Fruit fly (Drosophila melanogaster) whole organism, embryonic: ENCODE data around the gene arm.
A peak's percentile ranks its signal among the peaks of the same experiment; 100 is the strongest.

Source experiments
- B-H1 ChIP-seq: fragments of 200-800 bp; sonication (Bioruptor generic); IDR thresholded peaks from 3 replicates; pipeline ENCODE4 v1.3.6; 2022; ENCODE audit warnings: missing biosample characterization, missing genetic modification characterization
- Blimp-1 ChIP-seq: fragments of 200-800 bp; sonication (Bioruptor generic); optimal IDR thresholded peaks from 3 replicates; lab custom pipeline; 2018; ENCODE audit warnings: missing biosample characterization, missing genetic modification characterization, mild to moderate bottlenecking, moderate library complexity, missing genetic modification reagents
- CG10321 ChIP-seq: fragments of 200-800 bp; sonication (Bioruptor generic); IDR thresholded peaks from 2 replicates; pipeline ENCODE4 v1.3.6; 2022; ENCODE audit warnings: missing biosample characterization, missing genetic modification characterization
- CG10543 ChIP-seq: fragments of 200-800 bp; sonication (Bioruptor generic); optimal IDR thresholded peaks from 3 replicates; lab custom pipeline; 2017; ENCODE audit warnings: missing biosample characterization, mild to moderate bottlenecking, missing genetic modification characterization, moderate library complexity
- CG16813 ChIP-seq: fragments of 200-800 bp; sonication (Bioruptor generic); IDR thresholded peaks from 3 replicates; pipeline ENCODE4 v1.3.6; 2022; ENCODE audit warnings: missing biosample characterization, missing genetic modification characterization; ENCODE audit not compliant: partially characterized antibody
- CG30020 ChIP-seq: fragments of 200-800 bp; optimal IDR thresholded peaks from 2 replicates; lab custom pipeline; 2019; ENCODE audit warnings: missing biosample characterization, mild to moderate bottlenecking, missing genetic modification characterization, moderate library complexity
- CG34224 ChIP-seq: fragments of 200-800 bp; sonication (Bioruptor generic); IDR thresholded peaks from 3 replicates; pipeline ENCODE4 v1.3.6; 2022; ENCODE audit warnings: missing biosample characterization, missing genetic modification characterization; ENCODE audit not compliant: partially characterized antibody
- CG34376 ChIP-seq: fragments of 200-800 bp; sonication (Bioruptor generic); optimal IDR thresholded peaks from 2 replicates; lab custom pipeline; 2018; ENCODE audit warnings: missing biosample characterization, mild to moderate bottlenecking, missing genetic modification characterization
- CG43689 ChIP-seq: fragments of 200-800 bp; sonication (Bioruptor generic); IDR thresholded peaks from 2 replicates; pipeline ENCODE4 v1.3.6; 2022; ENCODE audit warnings: missing biosample characterization, missing genetic modification characterization
- CG5245 ChIP-seq: fragments of 200-800 bp; sonication (Bioruptor generic); optimal IDR thresholded peaks from 3 replicates; lab custom pipeline; 2016; ENCODE audit warnings: missing biosample characterization, missing genetic modification characterization
- CG6272 ChIP-seq: fragments of 200-800 bp; sonication (Bioruptor generic); IDR thresholded peaks from 2 replicates; pipeline ENCODE4 v1.3.6; 2022; ENCODE audit warnings: missing biosample characterization, missing genetic modification characterization
- CG7786 ChIP-seq: fragments of 200-800 bp; sonication (Bioruptor generic); optimal IDR thresholded peaks from 2 replicates; lab custom pipeline; 2016; ENCODE audit warnings: missing biosample characterization, missing genetic modification characterization
- CG7928 ChIP-seq: fragments of 200-800 bp; sonication (Bioruptor generic); optimal IDR thresholded peaks from 2 replicates; lab custom pipeline; 2017; ENCODE audit warnings: missing biosample characterization, mild to moderate bottlenecking, missing genetic modification characterization
- CG8765 ChIP-seq: fragments of 200-800 bp; sonication (Bioruptor generic); IDR thresholded peaks from 2 replicates; pipeline ENCODE4 v1.3.6; 2022; ENCODE audit warnings: missing biosample characterization, missing genetic modification characterization
- CG9437 ChIP-seq: fragments of 200-800 bp; sonication (Bioruptor generic); optimal IDR thresholded peaks from 2 replicates; lab custom pipeline; 2018; ENCODE audit warnings: missing biosample characterization, mild to moderate bottlenecking, missing genetic modification characterization
- Dad ChIP-seq: fragments of 200-800 bp; sonication (Bioruptor generic); optimal IDR thresholded peaks from 3 replicates; lab custom pipeline; 2016; ENCODE audit warnings: missing biosample characterization, missing genetic modification characterization
- Dip3 ChIP-seq: fragments of 200-800 bp; sonication (Bioruptor generic); optimal IDR thresholded peaks from 3 replicates; lab custom pipeline; 2016; ENCODE audit warnings: missing biosample characterization, missing genetic modification characterization
- Drgx ChIP-seq: fragments of 200-800 bp; sonication (Bioruptor generic); IDR thresholded peaks from 2 replicates; pipeline ENCODE4 v1.3.6; 2022; ENCODE audit warnings: missing biosample characterization, missing genetic modification characterization
- E2f1 ChIP-seq: fragments of 200-800 bp; sonication (Bioruptor generic); IDR thresholded peaks from 2 replicates; pipeline ENCODE4 v1.3.6; 2022; ENCODE audit warnings: missing biosample characterization, missing genetic modification characterization
- Fer1 ChIP-seq: fragments of 200-800 bp; sonication (Bioruptor generic); optimal IDR thresholded peaks from 2 replicates; lab custom pipeline; 2017; ENCODE audit warnings: missing biosample characterization, mild to moderate bottlenecking, missing genetic modification characterization
- Fer2 ChIP-seq: fragments of 200-800 bp; sonication (Bioruptor generic); optimal IDR thresholded peaks from 2 replicates; lab custom pipeline; 2018; ENCODE audit warnings: missing biosample characterization, mild to moderate bottlenecking, missing genetic modification characterization, moderate library complexity
- Hr78 ChIP-seq, 2 experiments: fragments of 200-800 bp in 1 of 2; fragments of >200 bp in 1 of 2; sonication (Bioruptor generic) in 1 of 2; optimal IDR thresholded peaks; 2 replicates each; lab custom pipeline; 2017 to 2019; ENCODE audit warnings: missing biosample characterization in 2 of 2, missing genetic modification characterization in 2 of 2, mild to moderate bottlenecking in 1 of 2, moderate library complexity in 1 of 2
- Meics ChIP-seq: fragments of 200-800 bp; sonication (Bioruptor generic); optimal IDR thresholded peaks from 2 replicates; lab custom pipeline; 2017; ENCODE audit warnings: missing biosample characterization, mild to moderate bottlenecking, missing genetic modification characterization
- NFAT ChIP-seq: fragments of 200-800 bp; sonication (Bioruptor generic); IDR thresholded peaks from 2 replicates; pipeline ENCODE4 v1.3.6; 2022; ENCODE audit warnings: missing biosample characterization, missing genetic modification characterization
- Sin3A ChIP-seq: fragments of >200 bp; optimal IDR thresholded peaks from 2 replicates; lab custom pipeline; 2018
- Six4 ChIP-seq: fragments of 200-800 bp; sonication (Bioruptor generic); optimal IDR thresholded peaks from 2 replicates; lab custom pipeline; 2016; ENCODE audit warnings: missing biosample characterization, missing genetic modification characterization
- Stat92E ChIP-seq, 3 experiments: fragments of >200 bp in 2 of 3; fragments of 200-800 bp in 1 of 3; sonication (Bioruptor generic) in 1 of 3; optimal IDR thresholded peaks; 2 replicates each; lab custom pipeline; 2017 to 2019; ENCODE audit warnings: missing biosample characterization in 3 of 3, missing genetic modification characterization in 3 of 3, mild to moderate bottlenecking in 1 of 3, moderate library complexity in 1 of 3
- Vsx1 ChIP-seq: fragments of 200-800 bp; sonication (Bioruptor generic); optimal IDR thresholded peaks from 2 replicates; lab custom pipeline; 2017; ENCODE audit warnings: missing biosample characterization, mild to moderate bottlenecking, missing genetic modification characterization, missing genetic modification reagents
- abd-A ChIP-seq: fragments of 200-800 bp; sonication (Bioruptor generic); optimal IDR thresholded peaks from 3 replicates; lab custom pipeline; 2019; ENCODE audit warnings: missing biosample characterization, mild to moderate bottlenecking, missing genetic modification characterization, moderate library complexity
- cg ChIP-seq: fragments of 200-800 bp; sonication (Bioruptor generic); optimal IDR thresholded peaks from 3 replicates; lab custom pipeline; 2019; ENCODE audit warnings: missing biosample characterization, mild to moderate bottlenecking, missing genetic modification characterization, moderate library complexity
- chm ChIP-seq: fragments of 200-800 bp; sonication (Bioruptor generic); IDR thresholded peaks from 2 replicates; pipeline ENCODE4 v1.3.6; 2022; ENCODE audit warnings: missing biosample characterization, missing genetic modification characterization
- emc ChIP-seq: fragments of 200-800 bp; sonication (Bioruptor generic); optimal IDR thresholded peaks from 2 replicates; lab custom pipeline; 2016; ENCODE audit warnings: missing biosample characterization, missing genetic modification characterization
- eve ChIP-seq, 2 experiments: fragments of >200 bp; optimal IDR thresholded peaks; 2 replicates each; lab custom pipeline; 2017; ENCODE audit warnings: missing biosample characterization in 2 of 2, missing genetic modification characterization in 2 of 2
- gcm ChIP-seq: fragments of 200-800 bp; sonication (Bioruptor generic); optimal IDR thresholded peaks from 2 replicates; lab custom pipeline; 2019; ENCODE audit warnings: missing biosample characterization, mild to moderate bottlenecking, missing genetic modification characterization, moderate library complexity
- jigr1 ChIP-seq: fragments of 200-800 bp; sonication (Bioruptor generic); IDR thresholded peaks from 3 replicates; pipeline ENCODE4 v1.3.6; 2022; ENCODE audit warnings: missing biosample characterization, missing genetic modification characterization
- kni ChIP-seq: fragments of 200-800 bp; sonication (Bioruptor generic); optimal IDR thresholded peaks from 3 replicates; lab custom pipeline; 2017; ENCODE audit warnings: mild to moderate bottlenecking, missing biosample characterization, missing genetic modification reagents, missing genetic modification characterization
- knrl ChIP-seq: fragments of 200-800 bp; sonication (Bioruptor generic); IDR thresholded peaks from 3 replicates; pipeline ENCODE4 v1.3.6; 2022; ENCODE audit warnings: missing biosample characterization, missing genetic modification characterization; ENCODE audit not compliant: partially characterized antibody
- luna ChIP-seq: fragments of 200-800 bp; sonication (Bioruptor generic); optimal IDR thresholded peaks from 2 replicates; lab custom pipeline; 2016; ENCODE audit warnings: missing biosample characterization, missing genetic modification characterization
- mirr ChIP-seq: fragments of 200-800 bp; sonication (Bioruptor generic); optimal IDR thresholded peaks from 3 replicates; lab custom pipeline; 2018; ENCODE audit warnings: missing biosample characterization, mild to moderate bottlenecking, missing genetic modification characterization
- nmo ChIP-seq: fragments of 200-800 bp; sonication (Bioruptor generic); optimal IDR thresholded peaks from 2 replicates; lab custom pipeline; 2018; ENCODE audit warnings: missing biosample characterization, mild to moderate bottlenecking, missing genetic modification characterization, moderate library complexity
- org-1 ChIP-seq: fragments of 200-800 bp; sonication (Bioruptor generic); optimal IDR thresholded peaks from 2 replicates; lab custom pipeline; 2017; ENCODE audit warnings: missing biosample characterization, missing genetic modification characterization
- pan ChIP-seq, 4 experiments: fragments of >200 bp in 3 of 4; fragments of 200-800 bp in 1 of 4; sonication (Bioruptor generic) in 1 of 4; optimal IDR thresholded peaks in 3 of 4; IDR thresholded peaks in 1 of 4; 2 replicates each; pipeline versions ENCODE4 v1.3.6 to Lab custom; 2017 to 2022; ENCODE audit warnings: missing biosample characterization in 2 of 4, missing genetic modification characterization in 2 of 4, mixed read lengths in 1 of 4
- pum ChIP-seq: fragments of 200-800 bp; sonication (Bioruptor generic); optimal IDR thresholded peaks from 2 replicates; lab custom pipeline; 2016; ENCODE audit warnings: missing biosample characterization, missing genetic modification characterization
- salm ChIP-seq: fragments of 200-800 bp; sonication (Bioruptor generic); optimal IDR thresholded peaks from 2 replicates; lab custom pipeline; 2018; ENCODE audit warnings: missing biosample characterization, mild to moderate bottlenecking, missing genetic modification characterization
- sens ChIP-seq: fragments of 200-800 bp; sonication (Bioruptor generic); peaks from one replicate; lab custom pipeline; 2016; ENCODE audit warnings: missing biosample characterization, missing genetic modification characterization
- shn ChIP-seq: fragments of 200-800 bp; sonication (Bioruptor generic); optimal IDR thresholded peaks from 3 replicates; lab custom pipeline; 2016; ENCODE audit warnings: missing biosample characterization, missing genetic modification characterization
- sr ChIP-seq: fragments of 200-800 bp; sonication (Bioruptor generic); IDR thresholded peaks from 3 replicates; pipeline ENCODE4 v1.3.6; 2022; ENCODE audit warnings: missing biosample characterization, missing genetic modification characterization
- tgo ChIP-seq: fragments of 200-800 bp; sonication (Bioruptor generic); IDR thresholded peaks from 3 replicates; pipeline ENCODE4 v1.3.6; 2022; ENCODE audit warnings: missing biosample characterization, missing genetic modification characterization
- tup ChIP-seq: fragments of 200-800 bp; sonication (Bioruptor generic); optimal IDR thresholded peaks from 2 replicates; lab custom pipeline; 2016; ENCODE audit warnings: missing biosample characterization, mild to moderate bottlenecking, missing genetic modification characterization, moderate library complexity

arm gene

dm6 chrX:1877107-1877736 is 23.2 kb downstream of the arm start, which contains the start of the genes CG14817 and CG14805 (continued):
- TF ChIP-seq CG6272 (GFP tag; lab: Robert Waterston, UW): no peak
- TF ChIP-seq tup (GFP tag; lab: Kevin White, UChicago): no peak
- peak; percentile 89 for TF ChIP-seq CG10543 (GFP tag; lab: Kevin White, UChicago)
- TF ChIP-seq Meics (GFP tag; lab: Kevin White, UChicago): peak; percentile 89
- TF ChIP-seq E2f1: no peak
- no peak for TF ChIP-seq luna (GFP tag; lab: Kevin White, UChicago)
- no peak for TF ChIP-seq jigr1 (GFP tag; lab: Robert Waterston, UW)
- peak; percentile 67 for TF ChIP-seq CG34224 (GFP tag; lab: Robert Waterston, UW)
- TF ChIP-seq shn (GFP tag; lab: Kevin White, UChicago): no peak
- no peak for TF ChIP-seq CG43689 (GFP tag; lab: Robert Waterston, UW)
- no peak for TF ChIP-seq Drgx (GFP tag; lab: Robert Waterston, UW)
- no peak for TF ChIP-seq eve (GFP tag; optimal IDR thresholded peaks at IDR 0.05; lab: Kevin White, UChicago)
- peak in 1 of 2 experiments; percentile 96 for TF ChIP-seq Hr78 (GFP tag; optimal IDR thresholded peaks at IDR 0.05; lab: Kevin White, UChicago)
- TF ChIP-seq kni (GFP tag; lab: Kevin White, UChicago): peak; percentile 56
- peak; percentile 66 for TF ChIP-seq Fer2 (tag; lab: Kevin White, UChicago)
- peak; percentile 54 for TF ChIP-seq org-1
- TF ChIP-seq CG34376 (GFP tag; lab: Kevin White, UChicago): peak; percentile 94
- peak; percentile 48; the same call in 1 of the 3 replicates for TF ChIP-seq tgo (GFP tag; lab: Robert Waterston, UW)
- TF ChIP-seq knrl (GFP tag; lab: Robert Waterston, UW): 0 out of 3 replicates have a peak, but pooled peaks have one; percentile 27
- peak; percentile 58 for TF ChIP-seq CG16813 (GFP tag; lab: Robert Waterston, UW)
- no peak for TF ChIP-seq emc (GFP tag; lab: Kevin White, UChicago)
- TF ChIP-seq Dad (GFP tag; lab: Kevin White, UChicago): peak; percentile 7
- TF ChIP-seq CG9437 (GFP tag; lab: Kevin White, UChicago): peak; percentile 86
- TF ChIP-seq gcm (GFP tag; lab: Kevin White, UChicago): peak; percentile 79
- no peak for TF ChIP-seq CG5245 (GFP tag; lab: Kevin White, UChicago)
- TF ChIP-seq Fer1: peak; percentile 93
- peak; percentile 68; the same call in 1 of the 2 replicates for TF ChIP-seq NFAT (GFP tag; lab: Robert Waterston, UW)
- no peak for TF ChIP-seq Dip3
- no peak for TF ChIP-seq CG8765 (GFP tag; lab: Robert Waterston, UW)
- no peak for TF ChIP-seq B-H1
- TF ChIP-seq mirr (GFP tag; lab: Kevin White, UChicago): peak; percentile 93
- no peak for TF ChIP-seq Blimp-1 (GFP tag; lab: Kevin White, UChicago)
- peak; percentile 34 for TF ChIP-seq Six4 (GFP tag; lab: Kevin White, UChicago)
- TF ChIP-seq CG7928 (GFP tag; lab: Kevin White, UChicago): no peak
- TF ChIP-seq abd-A (tag; lab: Kevin White, UChicago): no peak
- no peak for TF ChIP-seq pum (GFP tag; lab: Kevin White, UChicago)
- no peak for TF ChIP-seq Sin3A (lab: Kevin White, UChicago)
- no peak for TF ChIP-seq cg (GFP tag; lab: Kevin White, UChicago)
- TF ChIP-seq salm (tag; lab: Kevin White, UChicago): peak; percentile 70
- TF ChIP-seq pan (optimal IDR thresholded peaks at IDR 0.05; lab: Kevin White, UChicago): no peak
- TF ChIP-seq pan (GFP tag; optimal IDR thresholded peaks at IDR 0.05 in 1 of 2, IDR thresholded peaks at IDR 0.05 in 1 of 2): peak in 1 of 2 experiments; percentile 56
- no peak for TF ChIP-seq Vsx1 (GFP tag; lab: Kevin White, UChicago)
- peak; percentile 85 for TF ChIP-seq chm (GFP tag; lab: Robert Waterston, UW)
- peak; percentile 53 for TF ChIP-seq nmo (GFP tag; lab: Kevin White, UChicago)
- no peak for TF ChIP-seq CG10321 (GFP tag; lab: Robert Waterston, UW)
- TF ChIP-seq Stat92E (GFP tag; optimal IDR thresholded peaks at IDR 0.05; lab: Kevin White, UChicago): no peak
- TF ChIP-seq sens (GFP tag; lab: Kevin White, UChicago): peak; percentile 85
- peak; percentile 41; the same call in 1 of the 3 replicates for TF ChIP-seq sr (GFP tag; lab: Robert Waterston, UW)
- TF ChIP-seq CG7786 (GFP tag; lab: Kevin White, UChicago): no peak
- peak; percentile 40 for TF ChIP-seq CG30020 (tag; lab: Kevin White, UChicago)
